Fruit fly (Drosophila melanogaster) S2 (cell line): Measurements from ENCODE around the gene GCS1.

Experiments used
- CG8478 ChIP-seq: fragments of >200 bp; optimal IDR thresholded peaks from 2 replicates; lab custom pipeline; 2018
- CTCF ChIP-seq, 2 experiments: fragments of >200 bp; optimal IDR thresholded peaks; 2 replicates each; lab custom pipeline; 2018

- TF ChIP-seq CG8478: no peak
- no peak for TF ChIP-seq CTCF (optimal IDR thresholded peaks at IDR 0.05; lab: Kevin White, UChicago)
Observed at dm6 chrX:11369374-11369773, 21.6 kb upstream of the GCS1 start, which contains the start of gene dlg1.
